Worm (Caenorhabditis elegans) whole organism, L3 larva: ENCODE data around the gene tmem-132.

ENCODE experiments used
- egl-27 ChIP-seq: sonication (generic microtip); optimal IDR thresholded peaks from 4 replicates; lab custom pipeline; 2017; ENCODE audit warnings: missing biosample characterization, missing genetic modification reagents, missing genetic modification characterization
- elt-1 ChIP-seq: fragments of 150-350 bp; optimal IDR thresholded peaks from 2 replicates; lab custom pipeline; 2014; ENCODE audit warnings: missing biosample characterization, missing genetic modification characterization
- lin-39 ChIP-seq: fragments of 150-350 bp; optimal IDR thresholded peaks from 2 replicates; lab custom pipeline; 2018; ENCODE audit warnings: missing biosample characterization, missing genetic modification reagents, missing genetic modification characterization
- nhr-76 ChIP-seq: fragments of 150-350 bp; sonication (generic microtip); optimal IDR thresholded peaks from 5 replicates; lab custom pipeline; 2014; ENCODE audit warnings: missing biosample characterization, missing genetic modification characterization
- unc-39 ChIP-seq: sonication (generic microtip); optimal IDR thresholded peaks from 4 replicates; lab custom pipeline; 2017; ENCODE audit warnings: missing biosample characterization, missing genetic modification characterization

DNA sequence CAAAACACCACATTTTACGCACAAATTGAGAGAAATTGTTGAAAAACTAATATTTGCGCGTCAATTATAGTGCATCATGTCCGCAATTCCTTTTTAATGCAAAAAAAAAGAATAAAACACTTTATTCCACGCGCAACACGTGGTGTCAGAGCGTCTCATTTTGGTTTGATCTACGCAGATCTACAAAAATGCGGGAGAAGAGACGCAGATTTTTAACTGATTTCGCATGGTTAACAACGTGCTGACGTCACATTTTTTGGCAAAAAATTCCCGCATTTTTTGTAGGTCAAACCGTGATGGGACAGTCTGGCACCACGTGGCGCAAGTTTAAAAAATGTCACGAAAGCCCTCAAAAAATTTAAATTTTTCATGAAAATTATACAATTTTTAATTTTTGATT lies 6.2 kb downstream of the tmem-132 start:
- no peak for TF ChIP-seq egl-27
- no peak for TF ChIP-seq nhr-76
- TF ChIP-seq elt-1 (tag; lab: Kevin White, UChicago), result no peak
- TF ChIP-seq lin-39 (tag; lab: Kevin White, UChicago), result no peak
- no peak for TF ChIP-seq unc-39 (tag; lab: Kevin White, UChicago)
